Worm (Caenorhabditis elegans) whole organism, mixed stage, embryonic: ENCODE results near the gene ilcr-2.

Experiments used
- nhr-237 ChIP-seq: fragments of 150-350 bp; optimal IDR thresholded peaks from 2 replicates; lab custom pipeline; 2014; ENCODE audit warnings: missing biosample characterization, missing genetic modification characterization
- nhr-76 ChIP-seq: sonication (generic microtip); optimal IDR thresholded peaks from 2 replicates; lab custom pipeline; 2017; ENCODE audit warnings: missing biosample characterization, missing genetic modification characterization
- ztf-11 ChIP-seq: fragments of 150-350 bp; optimal IDR thresholded peaks from 2 replicates; lab custom pipeline; 2014; ENCODE audit warnings: missing biosample characterization, missing genetic modification characterization

DNA sequence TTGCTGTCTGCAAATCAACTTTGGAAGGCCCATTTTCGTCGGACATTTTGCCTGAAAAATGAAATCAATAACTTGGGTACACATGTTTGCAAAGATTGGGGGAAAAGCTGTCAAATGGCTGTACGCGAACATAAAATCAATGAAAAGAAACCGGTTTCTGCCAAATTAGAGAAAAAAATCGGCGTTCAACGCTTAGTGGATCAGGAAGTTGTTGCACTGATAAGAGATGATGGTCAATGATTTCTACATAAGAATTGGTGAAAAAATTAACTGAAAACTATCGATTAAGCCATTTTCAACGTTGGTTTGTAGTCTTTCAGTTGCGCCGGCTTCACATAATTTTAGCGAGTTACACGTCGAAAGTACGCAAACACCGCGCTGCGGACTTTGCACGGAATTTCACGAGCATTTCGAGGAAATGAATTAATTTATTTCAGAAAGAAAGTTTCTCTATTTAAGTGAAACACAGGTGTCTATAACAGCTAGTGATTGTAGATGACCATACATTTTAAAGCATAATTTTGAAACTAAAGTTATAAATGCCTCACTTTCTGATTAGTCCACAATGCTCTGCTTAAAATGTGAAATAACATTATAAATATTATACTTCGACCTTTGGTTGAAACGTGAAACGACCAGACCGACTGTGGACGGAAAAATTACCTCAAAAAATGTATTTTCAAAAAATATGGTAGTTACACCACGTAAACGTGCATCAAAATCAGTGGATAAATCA is 45.4 kb upstream of the ilcr-2 start, which contains the start of the genes F07F6.4 and F07F6.2:
- TF ChIP-seq nhr-76 (no peak), nhr-237 (tag; lab: Kevin White, UChicago) (no peak), ztf-11 (tag; lab: Kevin White, UChicago) (no peak)
